Worm (Caenorhabditis elegans): ENCODE data around the gene rfs-1.

The rfs-1 gene

DNA sequence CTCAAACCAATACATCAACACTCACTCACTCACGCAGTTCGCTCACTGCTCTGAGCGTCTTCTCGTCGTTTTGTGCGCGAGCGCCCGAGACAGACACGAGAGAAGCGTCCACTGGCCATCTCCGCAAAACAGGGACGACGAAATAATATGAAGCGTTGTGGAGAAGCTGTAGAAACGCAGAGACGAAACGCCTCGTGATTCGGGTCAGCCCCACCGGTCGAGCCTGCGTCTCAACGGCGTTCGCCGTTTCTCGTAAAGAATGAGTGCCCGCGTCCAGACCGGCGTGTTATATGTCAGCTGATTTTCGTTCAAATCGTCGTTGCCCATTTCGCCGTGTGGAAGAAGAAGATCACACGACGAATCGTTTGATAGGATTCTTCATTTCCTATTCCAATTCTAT, 1.2 kb downstream of the rfs-1 start, which contains the start of gene fbxl-1 (continued):
- TF ChIP-seq tbx-7 (tag; optimal IDR thresholded peaks at IDR 0.05) (no peak), Y22D7AL.16 (tag; optimal IDR thresholded peaks at IDR 0.05) (no peak), gmeb-2 (tag; optimal IDR thresholded peaks at IDR 0.05) (no peak)

DNA sequence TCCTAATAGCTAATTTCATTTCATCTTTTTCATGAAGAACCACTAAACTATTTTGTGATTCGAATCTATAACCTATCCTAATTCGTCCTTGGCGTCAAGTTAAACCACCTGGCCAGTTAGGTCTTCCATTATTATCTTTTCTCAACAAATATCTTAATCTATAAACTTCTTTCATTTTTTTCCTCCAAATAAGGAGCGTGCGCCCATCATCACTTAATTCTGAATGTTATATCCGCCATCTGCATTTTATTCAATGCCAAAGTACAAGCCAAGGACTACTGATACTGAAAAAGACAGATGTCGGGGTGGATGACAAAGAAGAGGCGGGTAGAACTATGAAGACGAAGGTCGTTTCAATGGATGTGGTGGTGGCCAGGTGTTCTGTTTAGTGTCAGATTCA, 2.6 kb downstream of the rfs-1 start:
- no peak for TF ChIP-seq ets-4 (tag; optimal IDR thresholded peaks at IDR 0.05)
- no peak for TF ChIP-seq ceh-22 (tag; optimal IDR thresholded peaks at IDR 0.05)
- TF ChIP-seq ceh-14 (tag; optimal IDR thresholded peaks at IDR 0.05) = no peak
- no peak for TF ChIP-seq che-1 (tag; optimal IDR thresholded peaks at IDR 0.05)
- no peak for TF ChIP-seq nhr-11 (tag; optimal IDR thresholded peaks at IDR 0.05)
- no peak for TF ChIP-seq ttx-3 (tag; optimal IDR thresholded peaks at IDR 0.05)
- no peak for TF ChIP-seq tbx-2 (tag; optimal IDR thresholded peaks at IDR 0.05)
- no peak for TF ChIP-seq sox-4 (tag; optimal IDR thresholded peaks at IDR 0.05)
- TF ChIP-seq gmeb-2 (tag; optimal IDR thresholded peaks at IDR 0.05) = no peak
- no peak for TF ChIP-seq elt-4 (tag; optimal IDR thresholded peaks at IDR 0.05)
- TF ChIP-seq ama-1 (optimal IDR thresholded peaks at IDR 0.05) = no peak
- no peak for TF ChIP-seq ceh-31 (tag; optimal IDR thresholded peaks at IDR 0.05)
- TF ChIP-seq hlh-30 (tag; optimal IDR thresholded peaks at IDR 0.05; ENCODE audit: insufficient read depth) = no peak

DNA sequence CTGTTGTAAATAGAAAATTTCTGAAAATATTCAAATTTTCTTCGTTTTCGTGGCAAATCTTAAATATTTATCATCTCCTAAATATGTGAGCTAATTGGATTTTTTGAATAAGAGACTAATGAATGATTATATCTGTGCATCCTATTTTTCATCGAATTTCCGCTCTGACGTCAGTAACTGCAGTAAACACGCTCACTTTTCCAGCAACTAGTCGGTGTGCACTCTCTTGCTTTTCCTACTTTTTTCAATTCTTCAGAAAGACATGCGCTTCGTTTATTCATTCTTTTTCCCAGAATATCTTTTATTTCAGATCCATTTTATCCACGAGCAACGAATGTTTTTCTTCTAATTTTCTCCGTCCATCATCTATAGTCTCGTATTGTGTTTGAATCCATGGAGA, 3.2 kb downstream of the rfs-1 start:
- TF ChIP-seq unc-42 (tag; optimal IDR thresholded peaks at IDR 0.05) = no peak
- TF ChIP-seq unc-55 (GFP tag; optimal IDR thresholded peaks at IDR 0.05) = no peak
- TF ChIP-seq nhr-11 (tag; optimal IDR thresholded peaks at IDR 0.05) = no peak
- no peak for TF ChIP-seq hlh-30 (tag; optimal IDR thresholded peaks at IDR 0.05; ENCODE audit: insufficient read depth)
- TF ChIP-seq ceh-19 (GFP tag; optimal IDR thresholded peaks at IDR 0.05) = no peak
- no peak for TF ChIP-seq hlh-15 (tag; optimal IDR thresholded peaks at IDR 0.05)
- TF ChIP-seq pha-2 (tag; optimal IDR thresholded peaks at IDR 0.05) = no peak
- no peak for TF ChIP-seq pha-4 (tag; optimal IDR thresholded peaks at IDR 0.05)
- no peak for TF ChIP-seq madf-2 (tag; optimal IDR thresholded peaks at IDR 0.05)
- TF ChIP-seq sox-2 (GFP tag; IDR thresholded peaks at IDR 0.05) = no peak
- TF ChIP-seq unc-3 (GFP tag; conservative IDR thresholded peaks at IDR 0.05) = no peak
- TF ChIP-seq unc-3 (tag; optimal IDR thresholded peaks at IDR 0.05) = no peak
- TF ChIP-seq elt-4 (tag; optimal IDR thresholded peaks at IDR 0.05) = no peak
- TF ChIP-seq ahr-1 (tag; optimal IDR thresholded peaks at IDR 0.05) = no peak
- no peak for TF ChIP-seq pag-3 (tag; optimal IDR thresholded peaks at IDR 0.05; ENCODE audit: borderline replicate concordance)
- TF ChIP-seq C38D4.7 (GFP tag; optimal IDR thresholded peaks at IDR 0.05) = no peak
- TF ChIP-seq lin-11 (tag; optimal IDR thresholded peaks at IDR 0.05) = no peak
- no peak for TF ChIP-seq ceh-31 (tag; optimal IDR thresholded peaks at IDR 0.05)
- no peak for TF ChIP-seq ztf-16 (tag; optimal IDR thresholded peaks at IDR 0.05)
- no peak for TF ChIP-seq ttx-3 (tag; optimal IDR thresholded peaks at IDR 0.05)
- no peak for TF ChIP-seq pax-1 (tag; optimal IDR thresholded peaks at IDR 0.05)

- no peak for TF ChIP-seq fax-1 (tag; optimal IDR thresholded peaks at IDR 0.05)
- TF ChIP-seq sox-2 (GFP tag; IDR thresholded peaks at IDR 0.05) = no peak
- no peak for TF ChIP-seq pha-4 (tag; optimal IDR thresholded peaks at IDR 0.05)
- TF ChIP-seq elt-2 (tag; optimal IDR thresholded peaks at IDR 0.05) = no peak
- no peak for TF ChIP-seq zip-5 (tag; optimal IDR thresholded peaks at IDR 0.05)
- TF ChIP-seq C38D4.7 (GFP tag; optimal IDR thresholded peaks at IDR 0.05) = no peak
- no peak for TF ChIP-seq fkh-6 (tag; optimal IDR thresholded peaks at IDR 0.05)
- no peak for TF ChIP-seq K02D7.2 (tag; optimal IDR thresholded peaks at IDR 0.05)
- no peak for TF ChIP-seq F13H6.1 (tag; optimal IDR thresholded peaks at IDR 0.05)
- TF ChIP-seq sox-4 (tag; optimal IDR thresholded peaks at IDR 0.05) = no peak
- no peak for TF ChIP-seq pax-1 (tag; optimal IDR thresholded peaks at IDR 0.05)
- no peak for TF ChIP-seq ahr-1 (tag; optimal IDR thresholded peaks at IDR 0.05)
- no peak for TF ChIP-seq rnt-1 (tag; optimal IDR thresholded peaks at IDR 0.05)
- TF ChIP-seq lin-11 (tag; optimal IDR thresholded peaks at IDR 0.05) = no peak
- TF ChIP-seq hlh-13 (GFP tag; optimal IDR thresholded peaks at IDR 0.05) = no peak
- no peak for TF ChIP-seq ceh-19 (GFP tag; optimal IDR thresholded peaks at IDR 0.05)
- TF ChIP-seq pros-1 (tag; optimal IDR thresholded peaks at IDR 0.05) = no peak
- TF ChIP-seq ttx-3 (tag; optimal IDR thresholded peaks at IDR 0.05) = no peak
- no peak for TF ChIP-seq ref-2 (tag; optimal IDR thresholded peaks at IDR 0.05)
- no peak for TF ChIP-seq hlh-8 (tag; optimal IDR thresholded peaks at IDR 0.05)
Measured at ce11 chrIII:8232634-8233033, 6.4 kb downstream of the rfs-1 start, which contains the start of gene henn-1. Gene henn-1, plus strand, starts transcription at chrIII:8232651.

All from whole organism, late embryonic.